Worm (Caenorhabditis elegans): Measurements from ENCODE around the gene F56A11.6.

DNA sequence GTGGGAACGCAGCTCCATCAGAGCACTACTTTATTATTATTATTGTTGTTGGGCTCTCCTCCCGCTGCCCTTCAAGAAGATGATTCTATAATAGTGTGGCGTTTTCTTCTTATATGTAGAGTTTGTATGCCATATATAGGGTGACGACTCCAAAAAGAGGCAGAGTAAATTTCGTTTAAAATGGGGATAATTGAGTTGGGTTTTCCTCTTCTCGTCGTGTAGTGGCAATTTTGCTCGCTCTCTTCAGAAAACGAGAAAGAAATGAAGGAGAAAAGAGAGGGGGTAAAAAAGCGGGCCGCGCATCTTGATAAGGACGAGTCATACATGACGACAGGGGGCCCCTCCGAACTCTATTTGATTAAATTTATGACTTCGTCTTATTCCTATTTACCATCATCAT lies 18.6 kb downstream of the F56A11.6 start:
- TF ChIP-seq ces-1 (GFP tag; optimal IDR thresholded peaks at IDR 0.05) (no peak), zag-1 (tag; optimal IDR thresholded peaks at IDR 0.05) (no peak), pag-3 (tag; optimal IDR thresholded peaks at IDR 0.05; ENCODE audit: borderline replicate concordance, insufficient read depth) (no peak), egl-27 (tag; optimal IDR thresholded peaks at IDR 0.05) (no peak)
